Worm (Caenorhabditis elegans): ENCODE results near the gene F56D5.9.

Gene F56D5.9

ce11 chrIV:9403761-9404420 lies 18.4 kb downstream of the F56D5.9 start:
- TF ChIP-seq mml-1 (tag; optimal IDR thresholded peaks at IDR 0.05), result no peak
- no peak for TF ChIP-seq ceh-9 (tag; optimal IDR thresholded peaks at IDR 0.05)
- peak; percentile 16 for TF ChIP-seq lin-15B (tag; optimal IDR thresholded peaks at IDR 0.05)
- TF ChIP-seq nhr-67 (tag; optimal IDR thresholded peaks at IDR 0.05), result no peak
- TF ChIP-seq elt-1 (tag; optimal IDR thresholded peaks at IDR 0.05), result no peak
- TF ChIP-seq fos-1 (tag; optimal IDR thresholded peaks at IDR 0.05), result no peak
- TF ChIP-seq ztf-11 (tag; optimal IDR thresholded peaks at IDR 0.05), result no peak
- no peak for TF ChIP-seq ama-1 (optimal IDR thresholded peaks at IDR 0.05)
- TF ChIP-seq ceh-28 (tag; optimal IDR thresholded peaks at IDR 0.05), result peak; percentile 67
- no peak for TF ChIP-seq zag-1 (tag; optimal IDR thresholded peaks at IDR 0.05)

DNA sequence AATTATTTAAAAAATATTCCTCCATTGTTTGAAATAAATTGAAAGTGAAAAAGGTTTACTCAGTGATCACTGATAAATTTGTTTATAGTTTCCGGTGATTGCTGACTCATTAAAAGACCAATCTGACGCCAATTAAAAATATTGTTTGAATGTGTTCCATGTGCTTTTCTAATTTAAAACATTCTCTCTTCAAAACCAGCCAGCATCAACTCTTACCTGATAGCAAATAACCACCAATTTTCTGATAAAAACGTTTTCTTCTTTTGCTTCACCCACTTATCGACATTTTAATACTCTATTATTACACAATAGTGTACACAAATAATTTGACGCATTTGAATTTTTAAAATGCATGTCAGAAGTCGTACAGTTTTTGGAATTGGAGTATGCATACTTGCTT lies 20.6 kb downstream of the F56D5.9 start, which contains the start of gene F56D5.6:
Gene F56D5.6, plus strand, starts transcription at position 208 of the 400 bp plus-strand sequence.
- TF ChIP-seq pha-4 (tag; optimal IDR thresholded peaks at IDR 0.05) (peak; percentile 69), egl-27 (tag; optimal IDR thresholded peaks at IDR 0.05) (no peak), aly-2 (tag; optimal IDR thresholded peaks at IDR 0.05) (no peak), pqm-1 (tag; optimal IDR thresholded peaks at IDR 0.05) (peak; percentile 75), elt-2 (tag; optimal IDR thresholded peaks at IDR 0.05) (peak; percentile 81)

DNA sequence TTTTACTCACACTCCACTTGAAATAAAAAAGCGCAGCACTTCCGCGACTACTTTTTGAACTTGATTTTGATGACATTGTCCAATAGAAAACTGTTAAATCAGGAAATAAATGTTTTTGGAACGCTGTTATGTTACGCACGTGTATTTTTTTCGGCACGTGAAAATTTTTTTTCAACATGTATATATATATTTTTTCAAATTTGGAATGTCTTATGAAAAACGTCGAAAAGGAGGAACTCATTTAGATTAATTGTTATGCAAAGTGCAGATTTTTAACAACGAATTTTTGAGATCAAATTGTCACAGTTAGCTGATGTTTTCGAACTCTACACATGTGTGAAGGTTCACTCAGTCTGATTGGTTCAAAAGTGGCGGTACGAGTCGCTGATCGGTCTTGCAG lies 23.8 kb downstream of the F56D5.9 start, which contains the start of gene F56D5.2:
Gene F56D5.2, minus strand, starts transcription at position 101 of the 400 bp plus-strand sequence.
- TF ChIP-seq ceh-16 (tag; optimal IDR thresholded peaks at IDR 0.05), result no peak
- no peak for TF ChIP-seq unc-39 (tag; optimal IDR thresholded peaks at IDR 0.05)
- no peak for TF ChIP-seq ceh-28 (tag; optimal IDR thresholded peaks at IDR 0.05)
- TF ChIP-seq hmg-11 (tag; optimal IDR thresholded peaks at IDR 0.05), result no peak
- no peak for TF ChIP-seq ceh-82 (tag; optimal IDR thresholded peaks at IDR 0.05)
- no peak for TF ChIP-seq elt-1 (tag; optimal IDR thresholded peaks at IDR 0.05)
- TF ChIP-seq ZK546.5 (tag; optimal IDR thresholded peaks at IDR 0.05), result no peak
- TF ChIP-seq fkh-2 (tag; optimal IDR thresholded peaks at IDR 0.05), result no peak
- TF ChIP-seq snpc-4 (tag; optimal IDR thresholded peaks at IDR 0.05), result no peak

ce11 chrIV:9397278-9397677 lies 25.0 kb downstream of the F56D5.9 start, which contains the start of gene F56D5.3:
TSS of gene F56D5.3 (plus strand) at chrIV:9397578.
- no peak for TF ChIP-seq lin-39 (tag; optimal IDR thresholded peaks at IDR 0.05)
- TF ChIP-seq elt-1 (tag; optimal IDR thresholded peaks at IDR 0.05), result no peak
- TF ChIP-seq eor-1 (tag; optimal IDR thresholded peaks at IDR 0.05), result no peak
- no peak for TF ChIP-seq nhr-76 (tag; optimal IDR thresholded peaks at IDR 0.05)
- no peak for TF ChIP-seq fkh-2 (tag; optimal IDR thresholded peaks at IDR 0.05)
- no peak for TF ChIP-seq tbx-2 (tag; optimal IDR thresholded peaks at IDR 0.05)
- no peak for TF ChIP-seq nfya-1 (tag; optimal IDR thresholded peaks at IDR 0.05; ENCODE audit: insufficient read depth)
- TF ChIP-seq snpc-4 (tag; optimal IDR thresholded peaks at IDR 0.05), result no peak
- TF ChIP-seq ZK546.5 (tag; optimal IDR thresholded peaks at IDR 0.05), result no peak
- TF ChIP-seq pha-4 (tag; optimal IDR thresholded peaks at IDR 0.05), result no peak
- no peak for TF ChIP-seq daf-12 (tag; optimal IDR thresholded peaks at IDR 0.05)
- no peak for TF ChIP-seq nhr-12 (tag; optimal IDR thresholded peaks at IDR 0.05)
- no peak for TF ChIP-seq nhr-23 (tag; optimal IDR thresholded peaks at IDR 0.05)
- no peak for TF ChIP-seq nhr-11 (tag; optimal IDR thresholded peaks at IDR 0.05)
- no peak for TF ChIP-seq ceh-82 (tag; optimal IDR thresholded peaks at IDR 0.05)
- no peak for TF ChIP-seq egl-27 (tag; optimal IDR thresholded peaks at IDR 0.05)
- TF ChIP-seq elt-2 (tag; optimal IDR thresholded peaks at IDR 0.05), result no peak
- no peak for TF ChIP-seq pqm-1 (tag; optimal IDR thresholded peaks at IDR 0.05)

DNA sequence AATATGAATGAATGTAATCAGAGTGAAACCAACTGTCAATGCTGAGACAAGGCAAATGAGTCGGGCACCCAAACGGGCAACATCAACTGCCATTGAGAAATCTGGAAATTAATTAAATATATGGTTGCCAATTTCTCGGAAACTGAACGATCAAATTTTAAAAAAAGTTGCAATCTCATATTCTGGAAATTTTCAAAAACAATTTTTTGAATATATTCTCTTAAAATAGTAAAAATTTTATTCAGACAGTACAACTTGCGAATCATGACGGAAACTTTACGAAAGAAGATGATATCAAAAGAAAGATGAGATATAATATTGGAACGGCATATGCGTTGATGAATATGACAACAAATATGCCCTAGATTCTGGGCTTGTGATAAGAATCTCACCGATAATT lies 26.2 kb downstream of the F56D5.9 start, which contains the start of gene col-121:
Gene col-121, minus strand, starts transcription at position 101 of the 400 bp plus-strand sequence.
- TF ChIP-seq nhr-11 (tag; optimal IDR thresholded peaks at IDR 0.05) (no peak), nhr-12 (tag; optimal IDR thresholded peaks at IDR 0.05) (no peak)

ce11 chrIV:9386038-9386437 lies 36.3 kb downstream of the F56D5.9 start, which contains the start of gene daf-15:
TSS of gene daf-15 (plus strand) at chrIV:9386208.
- TF ChIP-seq nfya-1 (tag; optimal IDR thresholded peaks at IDR 0.05; ENCODE audit: insufficient read depth), result no peak
- TF ChIP-seq hmg-11 (tag; optimal IDR thresholded peaks at IDR 0.05), result peak; percentile 55
- TF ChIP-seq R02D3.7 (tag; optimal IDR thresholded peaks at IDR 0.05), result no peak
- peak; percentile 26 for TF ChIP-seq nhr-25 (tag; optimal IDR thresholded peaks at IDR 0.05)
- TF ChIP-seq nhr-237 (tag; optimal IDR thresholded peaks at IDR 0.05), result no peak
- peak; percentile 15 for TF ChIP-seq jun-1 (tag; optimal IDR thresholded peaks at IDR 0.05)
- TF ChIP-seq fkh-2 (tag; optimal IDR thresholded peaks at IDR 0.05), result no peak
- peak; percentile 50 for TF ChIP-seq skn-1 (tag; optimal IDR thresholded peaks at IDR 0.05)
- peak; percentile 47 for TF ChIP-seq egl-5 (tag; optimal IDR thresholded peaks at IDR 0.05)
- peak; percentile 26 for TF ChIP-seq nhr-23 (tag; optimal IDR thresholded peaks at IDR 0.05)
- TF ChIP-seq ceh-28 (tag; optimal IDR thresholded peaks at IDR 0.05), result peak; percentile 28
- no peak for TF ChIP-seq sea-2 (GFP tag; optimal IDR thresholded peaks at IDR 0.05)
- TF ChIP-seq nhr-67 (tag; optimal IDR thresholded peaks at IDR 0.05), result no peak
- peak; percentile 68 for TF ChIP-seq pha-4 (tag; optimal IDR thresholded peaks at IDR 0.05)
- TF ChIP-seq lin-15B (tag; optimal IDR thresholded peaks at IDR 0.05), result peak; percentile 70
- TF ChIP-seq elt-2 (tag; optimal IDR thresholded peaks at IDR 0.05), result peak; percentile 9
- peak; percentile 3 for TF ChIP-seq pqm-1 (tag; optimal IDR thresholded peaks at IDR 0.05)

Data from whole organism, L3 larva.